Fruit fly (Drosophila melanogaster): ENCODE results near the gene subdued.
A peak's percentile ranks its signal among the peaks of the same experiment; 100 is the strongest.

Gene subdued

DNA sequence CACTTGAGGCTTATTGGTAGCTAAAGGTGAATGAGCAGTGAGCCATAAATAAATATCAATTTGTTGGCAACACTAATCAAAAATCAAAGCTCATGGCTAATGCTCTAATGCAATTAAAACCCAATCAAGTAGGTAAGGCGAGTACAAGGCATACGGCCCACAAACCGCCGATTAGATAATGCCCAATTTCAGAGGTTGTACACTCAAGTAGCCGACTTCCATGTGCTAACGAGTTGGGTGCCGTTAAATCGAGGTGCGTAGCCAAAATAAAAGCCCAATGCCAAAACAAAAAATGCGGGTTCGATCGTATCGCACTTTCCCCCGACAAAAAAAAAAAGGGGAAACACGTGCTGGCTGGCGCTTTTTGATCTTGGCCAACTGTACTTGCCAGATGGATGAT, 20.5 kb downstream of the subdued start (continued):
- TF ChIP-seq CG5245 (GFP tag; optimal IDR thresholded peaks at IDR 0.05) (no peak), CG12299 (tag; optimal IDR thresholded peaks at IDR 0.05) (no peak), ase (GFP tag; IDR thresholded peaks at IDR 0.05) (no peak), CG17912 (GFP tag; optimal IDR thresholded peaks at IDR 0.05) (no peak), vfl (GFP tag; optimal IDR thresholded peaks at IDR 0.05) (no peak), CG14710 (tag; optimal IDR thresholded peaks at IDR 0.05) (no peak), slou (GFP tag; optimal IDR thresholded peaks at IDR 0.05) (no peak), trem (tag; optimal IDR thresholded peaks at IDR 0.05) (no peak), CG8359 (GFP tag; optimal IDR thresholded peaks at IDR 0.05; ENCODE audit: borderline replicate concordance) (no peak), Ets97D (GFP tag; optimal IDR thresholded peaks at IDR 0.05) (no peak), CG1602 (GFP tag; optimal IDR thresholded peaks at IDR 0.05) (no peak), rib (GFP tag; IDR thresholded peaks at IDR 0.05) (no peak), Neu2 (GFP tag; optimal IDR thresholded peaks at IDR 0.05; ENCODE audit: borderline replicate concordance) (no peak), Spps (tag; optimal IDR thresholded peaks at IDR 0.05) (no peak), CG33213 (GFP tag; optimal IDR thresholded peaks at IDR 0.05) (no peak), CG10274 (GFP tag; optimal IDR thresholded peaks at IDR 0.05) (no peak), dati (GFP tag; IDR thresholded peaks at IDR 0.05) (no peak), Antp (GFP tag; optimal IDR thresholded peaks at IDR 0.05) (no peak), eve (GFP tag; optimal IDR thresholded peaks at IDR 0.05) (no peak), vvl (GFP tag; IDR thresholded peaks at IDR 0.05) (no peak), CG6689 (GFP tag; IDR thresholded peaks at IDR 0.05) (no peak), CG8924 (tag; optimal IDR thresholded peaks at IDR 0.05) (no peak)

DNA sequence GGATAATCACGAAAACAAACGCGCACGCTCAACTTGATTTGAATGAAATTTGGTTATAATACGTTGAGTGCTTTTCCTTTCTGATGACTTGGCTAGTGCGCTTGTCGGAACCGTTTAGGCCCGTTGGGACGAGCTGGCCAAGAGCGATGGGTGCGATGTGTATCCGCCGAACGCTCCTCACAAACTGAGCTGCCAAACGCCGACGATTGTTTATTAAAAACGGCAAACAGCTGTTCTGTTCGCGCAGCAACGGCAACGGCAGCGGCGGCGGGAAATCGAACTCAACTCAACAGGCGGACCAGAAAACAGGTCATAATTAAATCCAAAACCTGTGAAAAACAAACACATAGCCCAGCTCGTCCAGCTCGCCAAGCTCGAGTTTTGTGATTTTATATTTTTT, 21.6 kb downstream of the subdued start:
- no peak for TF ChIP-seq CG2199 (GFP tag; IDR thresholded peaks at IDR 0.05)
- TF ChIP-seq CG13296 (GFP tag; optimal IDR thresholded peaks at IDR 0.05), result peak; percentile 28
- TF ChIP-seq Hr3 (GFP tag; optimal IDR thresholded peaks at IDR 0.05), result no peak
- TF ChIP-seq Optix (GFP tag; IDR thresholded peaks at IDR 0.05), result no peak
- no peak for TF ChIP-seq p53 (GFP tag; optimal IDR thresholded peaks at IDR 0.05)
- no peak for TF ChIP-seq CG13123 (GFP tag; optimal IDR thresholded peaks at IDR 0.05)
- TF ChIP-seq CG17359 (tag; optimal IDR thresholded peaks at IDR 0.05), result no peak
- TF ChIP-seq caup (GFP tag; optimal IDR thresholded peaks at IDR 0.05; ENCODE audit: severe bottlenecking), result no peak
- TF ChIP-seq CG6654 (GFP tag; optimal IDR thresholded peaks at IDR 0.05), result no peak
- TF ChIP-seq Stat92E (GFP tag; optimal IDR thresholded peaks at IDR 0.05), result no peak
- no peak for TF ChIP-seq CG7745 (tag; optimal IDR thresholded peaks at IDR 0.05)
- TF ChIP-seq CG1602 (GFP tag; optimal IDR thresholded peaks at IDR 0.05), result no peak
- no peak for TF ChIP-seq vfl (GFP tag; optimal IDR thresholded peaks at IDR 0.05)
- no peak for TF ChIP-seq CG11093 (GFP tag; IDR thresholded peaks at IDR 0.05)
- TF ChIP-seq CG9797 (GFP tag; optimal IDR thresholded peaks at IDR 0.05), result no peak
- no peak for TF ChIP-seq CG10209 (GFP tag; optimal IDR thresholded peaks at IDR 0.05)
- no peak for TF ChIP-seq bab2 (GFP tag; optimal IDR thresholded peaks at IDR 0.05)
- TF ChIP-seq CG15601 (tag; optimal IDR thresholded peaks at IDR 0.05), result no peak
- no peak for TF ChIP-seq tio (GFP tag; optimal IDR thresholded peaks at IDR 0.05)
- TF ChIP-seq jumu (GFP tag; optimal IDR thresholded peaks at IDR 0.05), result no peak
- no peak for TF ChIP-seq ab (GFP tag; optimal IDR thresholded peaks at IDR 0.05)
- TF ChIP-seq Neu2 (GFP tag; optimal IDR thresholded peaks at IDR 0.05; ENCODE audit: borderline replicate concordance), result no peak
- no peak for TF ChIP-seq CG5953 (GFP tag; IDR thresholded peaks at IDR 0.05)
- 0 out of 2 replicates have a peak, but pooled peaks have one; percentile 13 for TF ChIP-seq NFAT (GFP tag; IDR thresholded peaks at IDR 0.05)
- TF ChIP-seq crol (GFP tag; IDR thresholded peaks at IDR 0.05), result no peak
- no peak for TF ChIP-seq HLHmδ (GFP tag; optimal IDR thresholded peaks at IDR 0.05)
- no peak for TF ChIP-seq aop (GFP tag; IDR thresholded peaks at IDR 0.05)
- peak; percentile 86 for TF ChIP-seq z (GFP tag; IDR thresholded peaks at IDR 0.05)
- TF ChIP-seq tx (GFP tag; optimal IDR thresholded peaks at IDR 0.05), result no peak
- no peak for TF ChIP-seq Tbp (GFP tag; optimal IDR thresholded peaks at IDR 0.05)
- TF ChIP-seq CG12744 (GFP tag; optimal IDR thresholded peaks at IDR 0.05), result no peak
- no peak for TF ChIP-seq mam (GFP tag; optimal IDR thresholded peaks at IDR 0.05)
- no peak for TF ChIP-seq HHEX (GFP tag; optimal IDR thresholded peaks at IDR 0.05)

Measured in whole organism, embryonic.